Fruit fly (Drosophila melanogaster): ENCODE data around the gene mura.

The mura gene

DNA sequence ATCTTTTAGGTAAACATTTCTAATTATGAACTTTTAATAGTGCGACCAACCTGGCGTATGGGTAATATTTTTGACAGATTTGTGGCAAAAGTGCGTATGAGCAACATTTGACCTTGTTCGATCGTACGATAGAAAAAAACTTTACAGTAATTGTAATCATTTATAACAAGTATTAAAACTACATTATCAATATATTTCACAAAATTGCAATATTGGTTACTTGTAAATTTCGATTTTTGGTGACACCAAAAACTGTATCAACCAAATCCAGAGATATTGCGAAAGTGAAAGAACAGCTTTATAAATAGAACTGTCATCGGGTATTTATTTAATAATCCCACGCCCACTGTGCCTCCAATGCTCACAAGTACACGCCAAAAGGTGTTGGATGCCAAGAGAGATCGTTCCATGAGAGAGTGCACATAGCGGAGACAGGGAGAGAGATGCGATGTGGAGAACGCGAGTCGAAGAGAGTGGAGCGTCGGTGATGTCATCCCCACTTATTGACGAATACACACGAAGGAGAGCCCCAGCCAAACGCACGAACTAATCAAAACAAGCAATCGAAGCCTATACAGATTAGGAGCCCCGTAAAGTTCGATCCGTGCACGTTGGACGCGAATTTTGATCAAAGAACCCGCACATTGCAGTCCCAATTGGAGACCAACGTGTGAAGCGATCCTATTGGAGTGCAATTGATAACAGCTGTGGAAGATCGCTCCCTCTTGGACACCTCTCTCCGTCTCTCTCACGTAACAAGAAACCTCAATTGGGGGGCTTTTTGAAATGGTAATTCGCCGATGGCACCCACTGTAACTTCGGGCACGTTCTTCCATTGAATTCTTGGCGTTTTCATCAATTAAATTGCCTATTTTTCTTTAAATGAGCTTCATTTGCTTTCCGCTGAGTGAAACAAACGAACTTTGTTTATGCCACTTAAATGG is 18.2 kb downstream of the mura start (continued):
- TF ChIP-seq so (GFP tag; IDR thresholded peaks at IDR 0.05) (peak; percentile 87; the same call in 2 of the 3 replicates), fd96Cb (tag; optimal IDR thresholded peaks at IDR 0.05) (peak; percentile 94), CG9437 (GFP tag; optimal IDR thresholded peaks at IDR 0.05) (peak; percentile 95), CG4617 (GFP tag; optimal IDR thresholded peaks at IDR 0.05; ENCODE audit: borderline replicate concordance) (peak; percentile 69), CG15601 (tag; optimal IDR thresholded peaks at IDR 0.05) (peak; percentile 86), CG10979 (tag; optimal IDR thresholded peaks at IDR 0.05) (peak; percentile 96), repo (GFP tag; optimal IDR thresholded peaks at IDR 0.05) (peak; percentile 82), CG17829 (tag; optimal IDR thresholded peaks at IDR 0.05) (peak; percentile 96), oc (tag; optimal IDR thresholded peaks at IDR 0.05) (peak; percentile 62), Dad (GFP tag; optimal IDR thresholded peaks at IDR 0.05) (peak; percentile 92), ap (GFP tag; IDR thresholded peaks at IDR 0.05) (peak; percentile 63), al (GFP tag; IDR thresholded peaks at IDR 0.05) (peak; percentile 86), sna (GFP tag; IDR thresholded peaks at IDR 0.05; ENCODE audit: partially characterized antibody) (no peak), gce (GFP tag; IDR thresholded peaks at IDR 0.05) (peak; percentile 49; the same call in 1 of the 3 replicates), dmrt11E (tag; optimal IDR thresholded peaks at IDR 0.05) (peak; percentile 85), CG6854 (GFP tag; optimal IDR thresholded peaks at IDR 0.05) (peak; percentile 97), Bteb2 (GFP tag; optimal IDR thresholded peaks at IDR 0.05) (peak; percentile 88), CG17186 (GFP tag; optimal IDR thresholded peaks at IDR 0.05) (peak; percentile 79), Adf1 (GFP tag; IDR thresholded peaks at IDR 0.05) (peak; percentile 28; the same call in 1 of the 2 replicates), CG18619 (GFP tag; optimal IDR thresholded peaks at IDR 0.05) (peak; percentile 99), Camta (GFP tag; optimal IDR thresholded peaks at IDR 0.05) (peak; percentile 95), CG2116 (GFP tag; optimal IDR thresholded peaks at IDR 0.05) (peak; percentile 79), E2f2 (GFP tag; IDR thresholded peaks at IDR 0.05) (peak; percentile 73), otp (GFP tag; IDR thresholded peaks at IDR 0.05) (0 out of 3 replicates have a peak, but pooled peaks have one; percentile 19), Hr51 (GFP tag; optimal IDR thresholded peaks at IDR 0.05) (peak; percentile 91 to 98), nerfin-2 (GFP tag; IDR thresholded peaks at IDR 0.05; ENCODE audit: partially characterized antibody) (0 out of 2 replicates have a peak, but pooled peaks have one; percentile 34), CrebB (tag; optimal IDR thresholded peaks at IDR 0.05) (peak; percentile 83), Hr39 (optimal IDR thresholded peaks at IDR 0.05) (no peak), cad (GFP tag; optimal IDR thresholded peaks at IDR 0.05) (no peak), CG5245 (GFP tag; optimal IDR thresholded peaks at IDR 0.05) (peak; percentile 84), nerfin-1 (tag; optimal IDR thresholded peaks at IDR 0.05) (peak; percentile 94), CG10959 (GFP tag; IDR thresholded peaks at IDR 0.05) (peak; percentile 47), CG17912 (GFP tag; optimal IDR thresholded peaks at IDR 0.05) (peak; percentile 75), exex (tag; optimal IDR thresholded peaks at IDR 0.05) (peak; percentile 44), CG31365 (tag; optimal IDR thresholded peaks at IDR 0.05) (peak; percentile 74), CG4282 (GFP tag; optimal IDR thresholded peaks at IDR 0.05) (peak; percentile 78), CG9797 (GFP tag; optimal IDR thresholded peaks at IDR 0.05) (peak; percentile 52), CG17612 (GFP tag; IDR thresholded peaks at IDR 0.05) (peak; percentile 33; the same call in 1 of the 2 replicates), bcd (GFP tag; optimal IDR thresholded peaks at IDR 0.05) (peak; percentile 97), Hand (GFP tag; optimal IDR thresholded peaks at IDR 0.05) (peak; percentile 97), vfl (GFP tag; optimal IDR thresholded peaks at IDR 0.05) (peak; percentile 94), Hey (tag; optimal IDR thresholded peaks at IDR 0.05) (peak; percentile 65), mld (GFP tag; IDR thresholded peaks at IDR 0.05; ENCODE audit: partially characterized antibody) (no peak), kay (GFP tag; optimal IDR thresholded peaks at IDR 0.05) (peak; percentile 96), en (GFP tag; optimal IDR thresholded peaks at IDR 0.05) (peak; percentile 91), CG4854 (GFP tag; optimal IDR thresholded peaks at IDR 0.05) (peak; percentile 93), emc (GFP tag; optimal IDR thresholded peaks at IDR 0.05) (peak; percentile 87), HLH54F (GFP tag; optimal IDR thresholded peaks at IDR 0.05) (peak; percentile 95)
